Worm (Caenorhabditis elegans) whole organism, late embryonic: ENCODE results near the gene T20B12.4.

Experiments
- ama-1 ChIP-seq: fragments of 150-350 bp; optimal IDR thresholded peaks from 2 replicates; lab custom pipeline; 2014
- ceh-19 ChIP-seq: fragments of 200-800 bp; sonication (Bioruptor generic); optimal IDR thresholded peaks from 2 replicates; lab custom pipeline; 2018; ENCODE audit warnings: mild to moderate bottlenecking, missing genetic modification characterization, missing compliant biosample characterization
- ceh-6 ChIP-seq: fragments of 200-800 bp; sonication (Bioruptor generic); optimal IDR thresholded peaks from 2 replicates; lab custom pipeline; 2018; ENCODE audit warnings: mild to moderate bottlenecking, missing genetic modification characterization, missing compliant biosample characterization
- ceh-9 ChIP-seq: sonication (generic microtip); optimal IDR thresholded peaks from 2 replicates; lab custom pipeline; 2016; ENCODE audit warnings: mild to moderate bottlenecking, missing genetic modification characterization, inconsistent platforms, missing compliant biosample characterization
- fax-1 ChIP-seq: sonication (generic microtip); optimal IDR thresholded peaks from 2 replicates; lab custom pipeline; 2016; ENCODE audit warnings: missing genotype, missing genetic modification characterization, missing compliant biosample characterization
- hlh-30 ChIP-seq: sonication (generic microtip); optimal IDR thresholded peaks from 2 replicates; lab custom pipeline; 2017; ENCODE audit warnings: antibody characterized with exemption, missing genetic modification characterization, missing compliant biosample characterization; ENCODE audit not compliant: insufficient read depth
- lim-6 ChIP-seq: sonication (generic microtip); optimal IDR thresholded peaks from 2 replicates; lab custom pipeline; 2016; ENCODE audit warnings: missing genetic modification characterization, missing compliant biosample characterization
- nfya-1 ChIP-seq: sonication (generic microtip); optimal IDR thresholded peaks from 2 replicates; lab custom pipeline; 2017; ENCODE audit warnings: missing genetic modification characterization, mild to moderate bottlenecking, missing compliant biosample characterization, antibody characterized with exemption, moderate library complexity
- pqm-1 ChIP-seq: sonication (generic microtip); optimal IDR thresholded peaks from 2 replicates; lab custom pipeline; 2016; ENCODE audit warnings: missing genetic modification characterization, missing compliant biosample characterization
- tbx-2 ChIP-seq: sonication (generic microtip); optimal IDR thresholded peaks from 2 replicates; lab custom pipeline; 2016; ENCODE audit warnings: missing genetic modification characterization, missing compliant biosample characterization
- unc-42 ChIP-seq: sonication (generic microtip); optimal IDR thresholded peaks from 2 replicates; lab custom pipeline; 2016; ENCODE audit warnings: missing genotype, missing genetic modification characterization, missing compliant biosample characterization

DNA sequence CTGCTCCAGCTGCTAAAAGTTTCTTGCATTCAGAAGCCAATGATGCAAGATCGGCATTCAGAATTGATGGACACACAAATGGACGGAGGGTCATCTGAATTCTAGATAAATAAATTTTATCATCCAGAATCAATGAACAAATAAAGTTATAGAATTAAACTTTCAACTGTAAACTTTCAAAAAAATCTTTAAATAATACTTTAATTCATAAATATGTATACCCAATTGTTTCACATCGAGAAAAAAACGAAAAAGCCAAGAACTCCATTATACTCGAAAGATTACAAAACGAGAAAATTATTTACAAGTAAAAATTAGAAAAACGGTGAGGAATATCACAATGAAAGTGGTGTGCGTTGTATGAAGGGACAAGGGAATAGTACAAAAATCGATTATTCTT, 20.5 kb upstream of the T20B12.4 start, which contains the start of gene F08F8.7:
- no peak for TF ChIP-seq unc-42 (tag; lab: Kevin White, UChicago)
- TF ChIP-seq tbx-2 (tag; lab: Kevin White, UChicago) = no peak
- TF ChIP-seq fax-1 (tag; lab: Kevin White, UChicago) = no peak
- TF ChIP-seq lim-6 (tag; lab: Kevin White, UChicago) = no peak
- no peak for TF ChIP-seq ama-1 (lab: Kevin White, UChicago)
- TF ChIP-seq ceh-6 (GFP tag; lab: Kevin White, UChicago) = no peak
- no peak for TF ChIP-seq pqm-1 (tag; lab: Kevin White, UChicago)
- no peak for TF ChIP-seq nfya-1
- TF ChIP-seq ceh-9 (tag; lab: Kevin White, UChicago) = no peak
- no peak for TF ChIP-seq ceh-19
- no peak for TF ChIP-seq hlh-30
